Worm (Caenorhabditis elegans): ENCODE data around the gene Y69E1A.3.

The Y69E1A.3 gene

DNA sequence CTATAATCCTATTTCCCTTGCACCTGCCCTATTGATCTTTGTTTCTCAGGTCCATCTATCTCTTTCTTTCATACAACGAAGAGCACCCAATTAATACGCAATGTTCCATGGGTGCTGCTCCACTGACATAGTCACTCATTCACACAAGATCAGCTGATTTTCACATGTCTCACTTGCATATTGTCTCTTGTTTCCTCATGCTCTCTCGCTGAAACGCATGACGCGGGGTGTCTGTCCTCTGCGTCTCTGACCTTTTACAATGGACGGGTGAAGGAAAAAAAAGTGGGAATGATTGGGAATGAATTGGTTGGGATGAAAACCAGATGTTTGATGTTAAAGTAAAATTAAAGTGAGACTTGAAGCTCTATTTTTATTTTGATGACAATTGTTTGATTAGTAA lies 16.8 kb upstream of the Y69E1A.3 start (continued):
- TF ChIP-seq K11D2.4 (GFP tag; IDR thresholded peaks at IDR 0.05), result peak; percentile 88
- peak; percentile 71 for TF ChIP-seq K12H6.12 (tag; optimal IDR thresholded peaks at IDR 0.05)
- TF ChIP-seq Y67H2A.10 (GFP tag; conservative IDR thresholded peaks at IDR 0.05), result peak; percentile 70; the same call in 1 of the 2 replicates
- TF ChIP-seq gei-17 (GFP tag; optimal IDR thresholded peaks at IDR 0.05), result no peak
- no peak for TF ChIP-seq ceh-91 (GFP tag; IDR thresholded peaks at IDR 0.05)
- TF ChIP-seq nhr-80 (tag; optimal IDR thresholded peaks at IDR 0.05), result no peak
- TF ChIP-seq D2030.7 (GFP tag; IDR thresholded peaks at IDR 0.05), result no peak
- no peak for TF ChIP-seq fkh-3 (tag; optimal IDR thresholded peaks at IDR 0.05)
- TF ChIP-seq hsf-1 (GFP tag; IDR thresholded peaks at IDR 0.05), result no peak
- no peak for TF ChIP-seq sptf-2 (GFP tag; optimal IDR thresholded peaks at IDR 0.05)
- peak; percentile 73 for TF ChIP-seq F52B5.7 (tag; optimal IDR thresholded peaks at IDR 0.05)
- peak; percentile 83 for TF ChIP-seq ceh-27 (GFP tag; optimal IDR thresholded peaks at IDR 0.05)
- TF ChIP-seq F23B12.7 (tag; optimal IDR thresholded peaks at IDR 0.05; ENCODE audit: insufficient read depth), result no peak
- peak; percentile 75 for TF ChIP-seq dox-1 (GFP tag; IDR thresholded peaks at IDR 0.05)
- 0 out of 2 replicates have a peak, but pooled peaks have one; percentile 27 for TF ChIP-seq ceh-40 (GFP tag; IDR thresholded peaks at IDR 0.05)
- no peak for TF ChIP-seq cebp-2 (GFP tag; IDR thresholded peaks at IDR 0.05)
- TF ChIP-seq nfya-1 (tag; optimal IDR thresholded peaks at IDR 0.05; ENCODE audit: borderline replicate concordance, insufficient read depth), result no peak
- peak; percentile 17; the same call in 1 of the 2 replicates for TF ChIP-seq B0336.3 (GFP tag; IDR thresholded peaks at IDR 0.05)
- TF ChIP-seq B0035.1 (tag; optimal IDR thresholded peaks at IDR 0.05), result no peak
- peak; percentile 85 for TF ChIP-seq nfyb-1 (GFP tag; IDR thresholded peaks at IDR 0.05)
- peak; percentile 18 for TF ChIP-seq F22D6.2 (tag; optimal IDR thresholded peaks at IDR 0.05)
- peak; percentile 73 for TF ChIP-seq unc-62 (GFP tag; optimal IDR thresholded peaks at IDR 0.05)
- peak; percentile 58 for TF ChIP-seq zfh-2 (GFP tag; conservative IDR thresholded peaks at IDR 0.05)
- no peak for TF ChIP-seq hmg-20 (GFP tag; IDR thresholded peaks at IDR 0.05)
- no peak for TF ChIP-seq mes-4 (tag; optimal IDR thresholded peaks at IDR 0.05)
- peak; percentile 93 for TF ChIP-seq ama-1 (optimal IDR thresholded peaks at IDR 0.05)
- TF ChIP-seq ama-1 (GFP tag; optimal IDR thresholded peaks at IDR 0.05), result no peak
- TF ChIP-seq F10E7.11 (tag; optimal IDR thresholded peaks at IDR 0.05), result peak; percentile 11
- peak; percentile 46 for TF ChIP-seq die-1 (tag; optimal IDR thresholded peaks at IDR 0.05)
- no peak for TF ChIP-seq aptf-2 (GFP tag; conservative IDR thresholded peaks at IDR 0.05)
- TF ChIP-seq madf-10 (tag; optimal IDR thresholded peaks at IDR 0.05), result peak; percentile 59
- TF ChIP-seq F55B11.4 (tag; optimal IDR thresholded peaks at IDR 0.05; ENCODE audit: borderline replicate concordance, insufficient read depth), result no peak
- TF ChIP-seq let-526 (GFP tag; IDR thresholded peaks at IDR 0.05), result peak; percentile 89
- no peak for TF ChIP-seq nhr-120 (GFP tag; IDR thresholded peaks at IDR 0.05)
- TF ChIP-seq somi-1 (GFP tag; optimal IDR thresholded peaks at IDR 0.05), result peak; percentile 91
- TF ChIP-seq egl-44 (GFP tag; IDR thresholded peaks at IDR 0.05), result peak; percentile 74
- peak; percentile 55 for TF ChIP-seq lir-1 (GFP tag; conservative IDR thresholded peaks at IDR 0.05)
- TF ChIP-seq ZK185.1 (tag; optimal IDR thresholded peaks at IDR 0.05; ENCODE audit: poor library complexity, severe bottlenecking), result peak; percentile 71
- TF ChIP-seq attf-6 (GFP tag; IDR thresholded peaks at IDR 0.05), result no peak
- TF ChIP-seq hmg-1.2 (GFP tag; IDR thresholded peaks at IDR 0.05), result peak; percentile 77
- no peak for TF ChIP-seq rpc-1 (optimal IDR thresholded peaks at IDR 0.05)
- TF ChIP-seq rpc-1 (tag; optimal IDR thresholded peaks at IDR 0.05), result no peak
- TF ChIP-seq Y95B8A.8 (GFP tag; IDR thresholded peaks at IDR 0.05), result peak; percentile 88
- peak; percentile 51 for TF ChIP-seq lin-40 (tag; optimal IDR thresholded peaks at IDR 0.05)
- peak; percentile 80; the same call in 1 of the 2 replicates for TF ChIP-seq madf-3 (GFP tag; IDR thresholded peaks at IDR 0.05)
- no peak for TF ChIP-seq mel-28 (tag; optimal IDR thresholded peaks at IDR 0.05; ENCODE audit: borderline replicate concordance)
- TF ChIP-seq ekl-4 (GFP tag; IDR thresholded peaks at IDR 0.05), result peak; percentile 85
- TF ChIP-seq rec-8 (tag; optimal IDR thresholded peaks at IDR 0.05), result no peak
- TF ChIP-seq C17E4.6 (GFP tag; IDR thresholded peaks at IDR 0.05), result no peak
- no peak for TF ChIP-seq nhr-90 (tag; optimal IDR thresholded peaks at IDR 0.05)

All from whole organism, young adult.